Worm (Caenorhabditis elegans) whole organism, late embryonic: Measurements from ENCODE around the gene F11D11.3.

Experiments used
- F13H6.1 ChIP-seq: sonication (generic microtip); optimal IDR thresholded peaks from 2 replicates; lab custom pipeline; 2016; ENCODE audit warnings: missing genetic modification characterization, missing compliant biosample characterization
- K02D7.2 ChIP-seq: sonication (generic microtip); optimal IDR thresholded peaks from 2 replicates; lab custom pipeline; 2017; ENCODE audit warnings: mild to moderate bottlenecking, missing genetic modification characterization, missing compliant biosample characterization
- K09A11.1 ChIP-seq: sonication (generic microtip); optimal IDR thresholded peaks from 2 replicates; lab custom pipeline; 2017; ENCODE audit warnings: antibody characterized with exemption, mild to moderate bottlenecking, missing genetic modification characterization, missing compliant biosample characterization; ENCODE audit not compliant: insufficient read depth
- T23F11.4 ChIP-seq: fragments of 200-800 bp; sonication (Bioruptor generic); optimal IDR thresholded peaks from 2 replicates; lab custom pipeline; 2018; ENCODE audit warnings: mild to moderate bottlenecking, missing genetic modification characterization, missing compliant biosample characterization
- ama-1 ChIP-seq: fragments of 150-350 bp; optimal IDR thresholded peaks from 2 replicates; lab custom pipeline; 2014
- ceh-14 ChIP-seq: sonication (generic microtip); optimal IDR thresholded peaks from 2 replicates; lab custom pipeline; 2016; ENCODE audit warnings: missing genotype, missing genetic modification characterization, missing compliant biosample characterization
- ceh-19 ChIP-seq: fragments of 200-800 bp; sonication (Bioruptor generic); optimal IDR thresholded peaks from 2 replicates; lab custom pipeline; 2018; ENCODE audit warnings: mild to moderate bottlenecking, missing genetic modification characterization, missing compliant biosample characterization
- ceh-22 ChIP-seq: sonication (generic microtip); optimal IDR thresholded peaks from 2 replicates; lab custom pipeline; 2017; ENCODE audit warnings: missing biosample characterization, missing genetic modification characterization
- ceh-24 ChIP-seq: sonication (generic microtip); optimal IDR thresholded peaks from 2 replicates; lab custom pipeline; 2016; ENCODE audit warnings: mild to moderate bottlenecking, missing genetic modification characterization, missing compliant biosample characterization
- ceh-30 ChIP-seq: fragments of 150-350 bp; optimal IDR thresholded peaks from 2 replicates; lab custom pipeline; 2014; ENCODE audit warnings: missing biosample characterization, missing genetic modification characterization
- ceh-31 ChIP-seq: sonication (generic microtip); optimal IDR thresholded peaks from 2 replicates; lab custom pipeline; 2016; ENCODE audit warnings: missing genetic modification characterization, missing compliant biosample characterization
- ceh-34 ChIP-seq: sonication (generic microtip); optimal IDR thresholded peaks from 2 replicates; lab custom pipeline; 2016; ENCODE audit warnings: mild to moderate bottlenecking, missing genetic modification characterization, missing compliant biosample characterization
- ceh-6 ChIP-seq: fragments of 200-800 bp; sonication (Bioruptor generic); optimal IDR thresholded peaks from 2 replicates; lab custom pipeline; 2018; ENCODE audit warnings: mild to moderate bottlenecking, missing genetic modification characterization, missing compliant biosample characterization
- che-1 ChIP-seq: sonication (generic microtip); optimal IDR thresholded peaks from 2 replicates; lab custom pipeline; 2016; ENCODE audit warnings: mild to moderate bottlenecking, missing genetic modification characterization, missing compliant biosample characterization
- elt-2 ChIP-seq: sonication (generic microtip); optimal IDR thresholded peaks from 2 replicates; lab custom pipeline; 2016; ENCODE audit warnings: missing genetic modification reagents, missing genetic modification characterization, missing compliant biosample characterization
- ets-4 ChIP-seq: sonication (generic microtip); optimal IDR thresholded peaks from 2 replicates; lab custom pipeline; 2016; ENCODE audit warnings: missing genetic modification characterization, missing compliant biosample characterization
- eyg-1 ChIP-seq: sonication (generic microtip); optimal IDR thresholded peaks from 2 replicates; lab custom pipeline; 2016; ENCODE audit warnings: missing genotype, missing genetic modification characterization, missing compliant biosample characterization
- fkh-10 ChIP-seq: fragments of 150-350 bp; optimal IDR thresholded peaks from 2 replicates; lab custom pipeline; 2014; ENCODE audit warnings: missing biosample characterization, missing genetic modification reagents, missing genetic modification characterization
- fkh-6 ChIP-seq: sonication (generic microtip); optimal IDR thresholded peaks from 2 replicates; lab custom pipeline; 2016; ENCODE audit warnings: missing genetic modification characterization, missing compliant biosample characterization
- gmeb-2 ChIP-seq: sonication (generic microtip); optimal IDR thresholded peaks from 2 replicates; lab custom pipeline; 2016; ENCODE audit warnings: missing genetic modification characterization, inconsistent platforms, missing compliant biosample characterization
- hlh-30 ChIP-seq: sonication (generic microtip); optimal IDR thresholded peaks from 2 replicates; lab custom pipeline; 2017; ENCODE audit warnings: antibody characterized with exemption, missing genetic modification characterization, missing compliant biosample characterization; ENCODE audit not compliant: insufficient read depth
- hlh-6 ChIP-seq: sonication (generic microtip); optimal IDR thresholded peaks from 2 replicates; lab custom pipeline; 2016; ENCODE audit warnings: missing genotype, missing genetic modification characterization, missing compliant biosample characterization
- mec-3 ChIP-seq: sonication (generic microtip); optimal IDR thresholded peaks from 2 replicates; lab custom pipeline; 2016; ENCODE audit warnings: borderline replicate concordance, missing genetic modification characterization, missing compliant biosample characterization
- nhr-11 ChIP-seq: fragments of 150-350 bp; optimal IDR thresholded peaks from 2 replicates; lab custom pipeline; 2014; ENCODE audit warnings: missing biosample characterization, missing genetic modification characterization
- nhr-232 ChIP-seq: sonication (generic microtip); optimal IDR thresholded peaks from 2 replicates; lab custom pipeline; 2016; ENCODE audit warnings: missing genetic modification characterization, missing compliant biosample characterization
- npax-4 ChIP-seq: sonication (generic microtip); optimal IDR thresholded peaks from 2 replicates; lab custom pipeline; 2016; ENCODE audit warnings: missing genetic modification characterization, missing compliant biosample characterization
- odd-2 ChIP-seq: sonication (generic microtip); optimal IDR thresholded peaks from 2 replicates; lab custom pipeline; 2017; ENCODE audit warnings: antibody characterized with exemption, mild to moderate bottlenecking, missing genetic modification characterization, missing compliant biosample characterization
- pat-9 ChIP-seq: fragments of 200-800 bp; sonication (Bioruptor generic); optimal IDR thresholded peaks from 2 replicates; lab custom pipeline; 2018; ENCODE audit warnings: mild to moderate bottlenecking, missing genetic modification characterization, moderate library complexity, missing compliant biosample characterization
- pax-1 ChIP-seq: fragments of 150-350 bp; optimal IDR thresholded peaks from 2 replicates; lab custom pipeline; 2014; ENCODE audit warnings: missing biosample characterization, missing genetic modification characterization
- pqm-1 ChIP-seq: sonication (generic microtip); optimal IDR thresholded peaks from 2 replicates; lab custom pipeline; 2016; ENCODE audit warnings: missing genetic modification characterization, missing compliant biosample characterization
- ref-2 ChIP-seq: sonication (generic microtip); optimal IDR thresholded peaks from 2 replicates; lab custom pipeline; 2016; ENCODE audit warnings: missing genetic modification characterization, missing compliant biosample characterization
- rnt-1 ChIP-seq: sonication (generic microtip); optimal IDR thresholded peaks from 2 replicates; lab custom pipeline; 2016; ENCODE audit warnings: missing genetic modification characterization, missing compliant biosample characterization
- sox-2 ChIP-seq: fragments of 200-800 bp; sonication (Bioruptor generic); IDR thresholded peaks from 2 replicates; pipeline ENCODE4 v1.3.6; 2022; ENCODE audit warnings: missing genetic modification reagents, missing genetic modification characterization, missing compliant biosample characterization
- syd-9 ChIP-seq: sonication (generic microtip); optimal IDR thresholded peaks from 2 replicates; lab custom pipeline; 2016; ENCODE audit warnings: mild to moderate bottlenecking, missing genetic modification characterization, moderate library complexity, missing compliant biosample characterization
- ttx-3 ChIP-seq: sonication (generic microtip); optimal IDR thresholded peaks from 2 replicates; lab custom pipeline; 2016; ENCODE audit warnings: missing genetic modification reagents, missing genetic modification characterization, missing compliant biosample characterization
- unc-3 ChIP-seq, 2 experiments: fragments of 200-800 bp in 1 of 2; sonication (Bioruptor generic) in 1 of 2; sonication (generic microtip) in 1 of 2; conservative IDR thresholded peaks in 1 of 2; optimal IDR thresholded peaks in 1 of 2; 2 replicates each; pipeline versions ENCODE4 v1.3.6 to Lab custom; 2016 to 2022; ENCODE audit warnings: missing compliant biosample characterization in 2 of 2, missing genetic modification characterization in 2 of 2, missing genetic modification reagents in 1 of 2
- unc-42 ChIP-seq: sonication (generic microtip); optimal IDR thresholded peaks from 2 replicates; lab custom pipeline; 2016; ENCODE audit warnings: missing genotype, missing genetic modification characterization, missing compliant biosample characterization
- unc-55 ChIP-seq: sonication (generic microtip); optimal IDR thresholded peaks from 2 replicates; lab custom pipeline; 2017; ENCODE audit warnings: missing biosample characterization, missing genetic modification reagents, missing genetic modification characterization
- unc-86 ChIP-seq: sonication (generic microtip); optimal IDR thresholded peaks from 2 replicates; lab custom pipeline; 2016; ENCODE audit warnings: missing genetic modification characterization, missing compliant biosample characterization
- zip-5 ChIP-seq: sonication (generic microtip); optimal IDR thresholded peaks from 2 replicates; lab custom pipeline; 2016; ENCODE audit warnings: missing genetic modification characterization, missing compliant biosample characterization

Gene F11D11.3

ce11 chrV:18808621-18809020 is 48.5 kb upstream of the F11D11.3 start, which contains the start of gene C54E10.6 (continued):
- no peak for TF ChIP-seq K02D7.2 (tag; lab: Kevin White, UChicago)
- no peak for TF ChIP-seq mec-3 (tag; lab: Kevin White, UChicago)
- TF ChIP-seq hlh-6 (tag; lab: Kevin White, UChicago) = no peak
- peak; percentile 66 for TF ChIP-seq ceh-31 (tag; lab: Kevin White, UChicago)
- TF ChIP-seq ceh-19 (GFP tag; lab: Kevin White, UChicago) = no peak
- no peak for TF ChIP-seq hlh-30 (tag; lab: Kevin White, UChicago)
- no peak for TF ChIP-seq ceh-6 (GFP tag; lab: Kevin White, UChicago)
- TF ChIP-seq ceh-34 = no peak
- TF ChIP-seq ref-2 (tag; lab: Kevin White, UChicago) = no peak
- TF ChIP-seq rnt-1 (tag; lab: Kevin White, UChicago) = peak; percentile 37
- no peak for TF ChIP-seq sox-2 (GFP tag; lab: Robert Waterston, UW)
- no peak for TF ChIP-seq nhr-11 (tag; lab: Kevin White, UChicago)
- no peak for TF ChIP-seq pat-9 (tag; lab: Kevin White, UChicago)
- TF ChIP-seq nhr-232 (tag; lab: Kevin White, UChicago) = no peak
- TF ChIP-seq zip-5 (tag; lab: Kevin White, UChicago) = no peak
- no peak for TF ChIP-seq elt-2 (tag; lab: Kevin White, UChicago)
- TF ChIP-seq eyg-1 (tag; lab: Kevin White, UChicago) = no peak
- no peak for TF ChIP-seq F13H6.1
- TF ChIP-seq ceh-22 (tag; lab: Kevin White, UChicago) = no peak
- TF ChIP-seq unc-55 (GFP tag; lab: Kevin White, UChicago) = no peak

ce11 chrV:18806409-18806808 is 46.3 kb upstream of the F11D11.3 start, which contains the start of gene sri-10:
Gene sri-10, minus strand, starts transcription at chrV:18806509.
- no peak for TF ChIP-seq unc-42 (tag; lab: Kevin White, UChicago)
- no peak for TF ChIP-seq ets-4 (tag; lab: Kevin White, UChicago)
- no peak for TF ChIP-seq ceh-24 (tag; lab: Kevin White, UChicago)
- no peak for TF ChIP-seq elt-2 (tag; lab: Kevin White, UChicago)
- TF ChIP-seq ttx-3 (tag; lab: Kevin White, UChicago) = no peak
- no peak for TF ChIP-seq pqm-1
- no peak for TF ChIP-seq odd-2 (tag; lab: Kevin White, UChicago)
- TF ChIP-seq ceh-14 (tag; lab: Kevin White, UChicago) = no peak
- TF ChIP-seq unc-3 (GFP tag; conservative IDR thresholded peaks at IDR 0.05; lab: Robert Waterston, UW) = no peak
- TF ChIP-seq unc-3 (tag; optimal IDR thresholded peaks at IDR 0.05; lab: Kevin White, UChicago) = no peak
- no peak for TF ChIP-seq fkh-6 (tag; lab: Kevin White, UChicago)
- no peak for TF ChIP-seq ceh-6 (GFP tag; lab: Kevin White, UChicago)

- TF ChIP-seq ets-4 (tag; lab: Kevin White, UChicago) (no peak), fkh-10 (GFP tag; lab: Kevin White, UChicago) (no peak), ceh-14 (tag; lab: Kevin White, UChicago) (no peak), unc-86 (tag; lab: Kevin White, UChicago) (no peak)
These were observed 43.2 kb upstream of the F11D11.3 start, which contains the start of gene C54E10.10 for ce11 chrV:18803260-18803659. Gene C54E10.10, minus strand, starts transcription at chrV:18803360.

ce11 chrV:18802077-18802476 is 42.0 kb upstream of the F11D11.3 start, which contains the start of gene C54E10.11:
Gene C54E10.11, minus strand, starts transcription at chrV:18802177.
- TF ChIP-seq npax-4 = no peak
- TF ChIP-seq ref-2 (tag; lab: Kevin White, UChicago) = no peak
- TF ChIP-seq hlh-6 (tag; lab: Kevin White, UChicago) = no peak
- TF ChIP-seq ttx-3 (tag; lab: Kevin White, UChicago) = no peak
- no peak for TF ChIP-seq T23F11.4 (GFP tag; lab: Kevin White, UChicago)
- TF ChIP-seq, all 69 proteins: peak for 0

ce11 chrV:18800811-18801210 is 40.7 kb upstream of the F11D11.3 start, which contains the start of gene nhr-170:
Gene nhr-170, minus strand, starts transcription at chrV:18800826.
- no peak for TF ChIP-seq gmeb-2 (tag; lab: Kevin White, UChicago)
- TF ChIP-seq ttx-3 (tag; lab: Kevin White, UChicago) = no peak
- no peak for TF ChIP-seq F13H6.1
- no peak for TF ChIP-seq unc-42 (tag; lab: Kevin White, UChicago)
- no peak for TF ChIP-seq che-1 (tag; lab: Kevin White, UChicago)
- no peak for TF ChIP-seq ref-2 (tag; lab: Kevin White, UChicago)
- TF ChIP-seq syd-9 (tag; lab: Kevin White, UChicago) = no peak
- no peak for TF ChIP-seq pax-1 (tag; lab: Kevin White, UChicago)
- no peak for TF ChIP-seq fkh-6 (tag; lab: Kevin White, UChicago)
- no peak for TF ChIP-seq hlh-30 (tag; lab: Kevin White, UChicago)
- TF ChIP-seq ama-1 (lab: Kevin White, UChicago) = no peak
- no peak for TF ChIP-seq ceh-34
- no peak for TF ChIP-seq ceh-30
- TF ChIP-seq npax-4 = no peak
- TF ChIP-seq K09A11.1 (tag; lab: Kevin White, UChicago) = no peak
- no peak for TF ChIP-seq hlh-6 (tag; lab: Kevin White, UChicago)
